Worm (Caenorhabditis elegans): ENCODE measurements around the gene ZK1321.1.
A peak's percentile ranks its signal among the peaks of the same experiment; 100 is the strongest.

ZK1321.1 gene

ce11 chrII:9791185-9791584 is 37.4 kb downstream of the ZK1321.1 start (continued):
- TF ChIP-seq ZK337.2 (GFP tag; IDR thresholded peaks at IDR 0.05) (no peak), nhr-41 (GFP tag; IDR thresholded peaks at IDR 0.05) (no peak), tra-1 (GFP tag; IDR thresholded peaks at IDR 0.05) (0 out of 2 replicates have a peak, but pooled peaks have one; percentile 53), mes-2 (tag; optimal IDR thresholded peaks at IDR 0.05; ENCODE audit: poor library complexity, severe bottlenecking) (no peak), dve-1 (tag; optimal IDR thresholded peaks at IDR 0.05; ENCODE audit: insufficient read depth) (peak; percentile 84), unc-39 (tag; optimal IDR thresholded peaks at IDR 0.05) (no peak), daf-19 (GFP tag; conservative IDR thresholded peaks at IDR 0.05) (no peak), F10B5.3 (tag; optimal IDR thresholded peaks at IDR 0.05) (no peak), daf-16 (GFP tag; optimal IDR thresholded peaks at IDR 0.05) (no peak), daf-16 (tag; optimal IDR thresholded peaks at IDR 0.05) (peak; percentile 82), F26F4.8 (GFP tag; conservative IDR thresholded peaks at IDR 0.05) (no peak), F44E2.7 (GFP tag; IDR thresholded peaks at IDR 0.05) (no peak), lir-3 (tag; optimal IDR thresholded peaks at IDR 0.05) (no peak), zag-1 (tag; optimal IDR thresholded peaks at IDR 0.05) (no peak), hmg-1.1 (GFP tag; IDR thresholded peaks at IDR 0.05) (no peak), ctbp-1 (GFP tag; IDR thresholded peaks at IDR 0.05) (no peak), egl-43 (GFP tag; IDR thresholded peaks at IDR 0.05) (no peak), gei-8 (GFP tag; optimal IDR thresholded peaks at IDR 0.05) (no peak), R02D3.7 (tag; optimal IDR thresholded peaks at IDR 0.05) (no peak), ZK546.5 (tag; optimal IDR thresholded peaks at IDR 0.05) (no peak), vab-7 (GFP tag; IDR thresholded peaks at IDR 0.05) (no peak), zip-2 (tag; optimal IDR thresholded peaks at IDR 0.05) (no peak), ceh-28 (tag; optimal IDR thresholded peaks at IDR 0.05) (no peak), mxl-3 (GFP tag; optimal IDR thresholded peaks at IDR 0.05) (peak; percentile 69), mxl-2 (GFP tag; conservative IDR thresholded peaks at IDR 0.05) (no peak), lin-29 (GFP tag; IDR thresholded peaks at IDR 0.05) (no peak), dmd-8 (GFP tag; IDR thresholded peaks at IDR 0.05) (no peak)

- TF ChIP-seq hif-1 (tag; optimal IDR thresholded peaks at IDR 0.05), result no peak
- TF ChIP-seq cey-2 (tag; optimal IDR thresholded peaks at IDR 0.05; ENCODE audit: borderline replicate concordance, insufficient read depth), result no peak
- TF ChIP-seq dmd-6 (GFP tag; IDR thresholded peaks at IDR 0.05), result no peak
- TF ChIP-seq nhr-28 (tag; optimal IDR thresholded peaks at IDR 0.05), result no peak
- TF ChIP-seq F10B5.3 (tag; optimal IDR thresholded peaks at IDR 0.05), result no peak
- TF ChIP-seq D1046.2 (GFP tag; IDR thresholded peaks at IDR 0.05), result no peak
- TF ChIP-seq dpl-1 (GFP tag; optimal IDR thresholded peaks at IDR 0.05), result no peak
- TF ChIP-seq fos-1 (tag; optimal IDR thresholded peaks at IDR 0.05), result no peak
- TF ChIP-seq tag-97 (GFP tag; IDR thresholded peaks at IDR 0.05), result no peak
- no peak for TF ChIP-seq ces-1 (GFP tag; optimal IDR thresholded peaks at IDR 0.05)
- TF ChIP-seq saeg-2 (GFP tag; IDR thresholded peaks at IDR 0.05), result no peak
- no peak for TF ChIP-seq unc-62 (GFP tag; optimal IDR thresholded peaks at IDR 0.05 in 1 of 2)
- TF ChIP-seq unc-62 (tag; optimal IDR thresholded peaks at IDR 0.05), result no peak
- TF ChIP-seq nhr-76 (tag; optimal IDR thresholded peaks at IDR 0.05), result no peak
- no peak for TF ChIP-seq nhr-237 (tag; optimal IDR thresholded peaks at IDR 0.05)
- TF ChIP-seq nhr-42 (GFP tag; IDR thresholded peaks at IDR 0.05), result no peak
- no peak for TF ChIP-seq gei-8 (GFP tag; optimal IDR thresholded peaks at IDR 0.05)
- TF ChIP-seq zfp-2 (tag; optimal IDR thresholded peaks at IDR 0.05), result no peak
- no peak for TF ChIP-seq ZK546.5 (tag; optimal IDR thresholded peaks at IDR 0.05)
Measured at ce11 chrII:9793197-9793596, 39.4 kb downstream of the ZK1321.1 start, which contains the start of gene cyp-13A3. Gene cyp-13A3 (minus strand): TSS chrII:9793297.
